Fruit fly (Drosophila melanogaster): ENCODE data around the gene CG18304.

The CG18304 gene

DNA sequence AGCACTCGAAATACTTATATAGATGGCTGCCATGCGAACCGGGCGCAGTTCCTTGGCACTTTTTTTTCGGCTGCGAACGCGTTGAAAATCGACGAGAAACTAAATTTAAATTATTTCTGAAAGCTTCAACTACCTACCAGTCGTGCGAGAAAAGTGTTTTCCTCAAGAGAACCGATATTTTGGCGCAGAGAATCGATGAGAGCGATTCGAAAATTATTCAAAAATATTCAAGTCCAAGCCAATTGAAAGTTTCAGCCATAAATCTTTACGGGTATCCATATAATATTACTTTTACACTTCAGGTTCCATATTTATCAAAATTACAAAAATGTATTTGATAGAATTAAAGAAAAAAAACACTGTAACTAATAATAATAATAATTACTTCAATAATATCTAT lies at the start of gene CG18304:
TSS of gene CG18304 (minus strand) at position 101 of the 400 bp plus-strand sequence.
- TF ChIP-seq h (optimal IDR thresholded peaks at IDR 0.05) = no peak

DNA sequence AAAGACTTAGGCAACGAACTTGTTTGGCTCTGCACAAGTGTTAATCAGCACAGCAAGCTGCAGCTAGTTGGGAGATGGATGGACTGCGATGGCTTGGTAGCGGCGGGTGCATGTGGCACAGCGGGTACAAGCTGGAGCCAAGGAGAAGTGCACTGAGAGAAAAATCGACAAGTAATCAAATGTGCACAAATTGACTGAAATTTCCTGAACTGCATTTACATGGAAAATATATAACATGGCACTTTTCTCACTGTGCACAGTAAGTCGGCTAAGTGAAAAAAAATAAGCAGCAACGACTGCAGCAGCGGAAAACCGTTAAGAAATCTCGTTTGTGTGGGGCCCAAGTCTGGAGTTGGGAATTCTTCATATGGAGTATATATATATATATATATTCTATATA lies 48.5 kb upstream of the CG18304 start:
- TF ChIP-seq Myc (optimal IDR thresholded peaks at IDR 0.05) (no peak), Sin3A (optimal IDR thresholded peaks at IDR 0.05) (no peak), psq (optimal IDR thresholded peaks at IDR 0.05) (no peak), h (optimal IDR thresholded peaks at IDR 0.05) (no peak), insv (optimal IDR thresholded peaks at IDR 0.05) (no peak), ttk (optimal IDR thresholded peaks at IDR 0.05) (no peak)

DNA sequence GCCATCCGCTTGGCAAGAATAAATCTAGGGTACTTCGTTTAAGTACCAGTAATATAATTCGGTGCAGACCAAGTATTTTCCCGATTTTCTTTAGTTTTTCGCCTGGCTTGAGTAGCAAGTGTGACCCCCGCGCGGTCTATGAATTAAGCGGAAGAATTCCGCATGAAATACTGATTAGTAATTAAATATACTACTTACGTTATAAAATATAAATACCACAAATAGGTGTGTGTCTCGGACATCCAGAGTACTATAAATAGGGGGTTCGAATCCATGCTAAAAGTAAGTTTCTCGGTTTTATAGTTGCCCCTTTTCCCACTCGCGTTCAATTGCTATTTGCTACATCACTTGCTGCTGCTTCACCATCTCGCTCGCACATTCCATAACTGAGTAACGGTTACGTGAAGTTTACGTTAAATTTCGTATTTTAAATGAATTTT lies 29.0 kb upstream of the CG18304 start, which contains the start of gene snRNP-U1-70K:
TSS of gene snRNP-U1-70K (minus strand) at position 141 of the 440 bp plus-strand sequence.
- TF ChIP-seq Myc (optimal IDR thresholded peaks at IDR 0.05) (no peak), psq (optimal IDR thresholded peaks at IDR 0.05) (no peak), h (optimal IDR thresholded peaks at IDR 0.05) (no peak), ttk (optimal IDR thresholded peaks at IDR 0.05) (no peak), insv (optimal IDR thresholded peaks at IDR 0.05) (no peak), Sin3A (optimal IDR thresholded peaks at IDR 0.05) (no peak)

DNA sequence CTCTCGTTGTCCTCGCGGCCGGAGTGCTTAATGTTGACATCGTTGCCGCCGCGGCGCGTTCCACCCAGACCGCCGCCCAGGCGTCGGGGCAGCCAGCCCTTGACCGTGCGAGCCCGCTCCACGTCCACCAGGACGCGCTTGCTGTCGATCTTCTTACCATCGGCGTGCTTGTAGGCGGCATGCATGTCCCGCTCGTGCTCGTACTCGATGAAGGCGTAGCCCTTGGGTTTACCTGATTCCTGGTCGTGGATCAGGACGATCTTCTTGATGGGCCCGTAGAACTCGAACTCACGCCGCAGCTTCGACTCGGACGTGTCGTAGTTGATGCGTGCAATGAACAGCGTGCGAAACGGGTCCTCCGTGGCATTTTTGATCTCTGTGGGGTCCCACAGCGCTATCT lies 28.2 kb upstream of the CG18304 start:
- TF ChIP-seq Myc (optimal IDR thresholded peaks at IDR 0.05) (no peak), ttk (optimal IDR thresholded peaks at IDR 0.05) (peak; percentile 93), Sin3A (optimal IDR thresholded peaks at IDR 0.05) (no peak)

DNA sequence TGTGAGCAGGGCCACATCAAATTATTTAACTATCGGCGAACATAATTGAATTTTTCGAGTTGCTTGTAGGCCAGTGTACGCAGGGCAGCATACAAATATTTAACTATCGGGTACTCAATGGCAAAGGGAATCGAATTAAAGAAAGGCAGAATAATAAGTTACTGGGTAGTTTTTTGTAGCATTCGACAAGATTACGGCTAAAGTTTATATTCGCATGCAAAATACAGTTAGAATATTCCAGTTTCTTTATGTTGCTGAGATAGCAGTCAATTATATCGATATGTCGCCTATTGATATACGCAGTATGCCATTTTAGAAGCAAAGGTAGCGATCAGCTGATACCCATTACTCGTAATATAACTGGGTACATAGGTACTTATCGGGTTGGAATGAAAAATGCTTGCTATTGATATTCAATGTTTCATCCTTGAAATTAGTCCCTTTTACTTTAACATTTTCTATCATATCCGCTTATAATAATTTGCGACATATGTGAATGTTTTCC lies 25.5 kb upstream of the CG18304 start:
- TF ChIP-seq insv (optimal IDR thresholded peaks at IDR 0.05) = no peak
- no peak for TF ChIP-seq ttk (optimal IDR thresholded peaks at IDR 0.05)
- TF ChIP-seq psq (optimal IDR thresholded peaks at IDR 0.05) = no peak
- TF ChIP-seq Myc (optimal IDR thresholded peaks at IDR 0.05) = no peak
- TF ChIP-seq Sin3A (optimal IDR thresholded peaks at IDR 0.05) = no peak
- no peak for TF ChIP-seq h (optimal IDR thresholded peaks at IDR 0.05)

DNA sequence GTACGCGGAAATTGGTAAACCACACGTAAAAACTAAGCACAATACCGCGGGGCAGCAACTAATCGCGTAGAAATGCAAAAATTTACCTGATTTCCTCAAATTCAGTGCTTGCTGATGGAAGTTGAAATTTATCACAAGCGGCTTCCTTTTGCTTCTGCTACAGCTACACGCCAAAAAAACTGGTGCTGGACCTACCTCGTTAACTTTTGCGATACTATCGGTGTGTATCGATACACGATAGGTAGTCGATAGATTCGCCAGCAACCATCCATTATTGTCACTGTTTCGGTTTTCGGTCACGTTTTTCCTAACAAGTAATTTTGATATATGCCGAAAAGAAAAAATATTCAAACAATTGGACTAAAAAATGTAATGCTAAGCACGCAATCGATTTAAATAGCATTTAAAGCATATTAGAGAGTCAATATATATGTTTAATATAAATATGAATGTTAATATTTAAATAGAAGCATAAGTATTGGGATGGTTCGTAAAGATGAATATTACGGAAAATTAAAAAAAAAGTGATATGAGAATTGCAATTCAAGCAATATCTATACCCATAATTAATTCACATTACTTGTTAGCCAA lies 24.9 kb upstream of the CG18304 start, which contains the start of gene Sumo:
TSS of gene Sumo (minus strand) at position 223 of the 591 bp plus-strand sequence.
- no peak for TF ChIP-seq Sin3A (optimal IDR thresholded peaks at IDR 0.05)
- TF ChIP-seq insv (optimal IDR thresholded peaks at IDR 0.05) = no peak
- TF ChIP-seq ttk (optimal IDR thresholded peaks at IDR 0.05) = no peak
- TF ChIP-seq psq (optimal IDR thresholded peaks at IDR 0.05) = no peak
- no peak for TF ChIP-seq Myc (optimal IDR thresholded peaks at IDR 0.05)
- no peak for TF ChIP-seq h (optimal IDR thresholded peaks at IDR 0.05)

DNA sequence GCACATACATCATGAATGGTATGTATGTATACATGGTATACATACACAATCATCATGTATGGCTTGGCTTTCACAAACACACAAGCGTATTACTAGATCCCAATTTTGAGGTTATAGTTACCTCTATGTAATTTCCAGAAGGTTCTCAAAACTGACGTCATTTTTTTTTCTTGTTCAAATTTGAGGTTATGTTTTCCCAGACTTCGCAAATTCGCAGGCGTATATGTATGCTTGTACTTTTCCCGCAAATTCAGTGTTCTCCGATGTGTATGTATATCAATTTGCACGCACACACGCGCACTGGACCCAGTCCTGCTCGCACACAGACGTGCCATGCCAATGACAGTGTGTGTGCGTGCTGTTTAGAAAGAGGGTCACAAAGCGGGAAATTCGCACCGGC lies 23.7 kb upstream of the CG18304 start:
- TF ChIP-seq h (optimal IDR thresholded peaks at IDR 0.05) (no peak), Sin3A (optimal IDR thresholded peaks at IDR 0.05) (no peak), insv (optimal IDR thresholded peaks at IDR 0.05) (no peak), psq (optimal IDR thresholded peaks at IDR 0.05) (no peak), Myc (optimal IDR thresholded peaks at IDR 0.05) (no peak), ttk (optimal IDR thresholded peaks at IDR 0.05) (no peak)

DNA sequence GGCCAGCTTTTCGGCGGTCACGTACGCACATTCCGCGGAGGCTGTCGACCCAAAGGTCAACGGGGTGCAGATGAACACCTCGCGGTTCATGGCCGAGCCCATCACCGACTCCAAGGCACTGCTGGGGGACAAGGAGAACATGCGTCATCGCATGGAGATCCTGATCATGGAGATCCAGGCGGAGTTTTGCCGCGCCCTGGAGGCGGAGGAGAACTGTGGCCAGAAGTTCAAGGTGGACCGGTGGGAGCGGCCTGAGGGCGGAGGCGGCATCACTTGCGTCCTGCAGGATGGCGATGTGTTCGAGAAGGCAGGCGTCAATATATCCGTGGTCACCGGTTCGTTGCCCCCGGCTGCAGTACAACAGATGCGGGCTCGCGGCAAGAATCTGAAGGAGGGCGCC lies 22.0 kb upstream of the CG18304 start:
- TF ChIP-seq psq (optimal IDR thresholded peaks at IDR 0.05) = no peak
- peak; percentile 17 for TF ChIP-seq ttk (optimal IDR thresholded peaks at IDR 0.05)
- TF ChIP-seq Myc (optimal IDR thresholded peaks at IDR 0.05) = no peak
- TF ChIP-seq h (optimal IDR thresholded peaks at IDR 0.05) = no peak
- TF ChIP-seq Sin3A (optimal IDR thresholded peaks at IDR 0.05) = no peak
- TF ChIP-seq insv (optimal IDR thresholded peaks at IDR 0.05) = no peak

DNA sequence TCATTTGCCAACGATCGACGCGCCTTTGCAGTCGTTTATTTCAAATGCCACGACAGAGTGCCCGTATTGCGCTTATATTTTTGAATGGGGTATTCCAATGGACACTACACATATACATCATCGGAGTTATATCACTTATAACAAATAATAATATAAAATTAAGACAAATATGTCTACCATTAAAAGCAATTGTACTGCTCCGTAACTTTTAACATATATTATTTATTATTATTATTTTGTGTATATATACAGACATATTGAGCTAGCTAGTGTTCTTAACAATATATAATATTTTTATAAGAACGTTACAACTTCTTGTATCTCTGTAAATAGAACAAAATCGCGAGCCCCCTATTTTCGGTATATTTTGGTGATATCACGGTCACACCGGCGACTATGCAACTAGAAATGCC lies 21.4 kb upstream of the CG18304 start, which contains the start of the genes sip2 and Coprox:
TSS of gene sip2 (minus strand) at position 53 of the 413 bp plus-strand sequence.
TSS of gene Coprox (plus strand) at position 400 of the 413 bp plus-strand sequence.
- no peak for TF ChIP-seq Myc (optimal IDR thresholded peaks at IDR 0.05)
- no peak for TF ChIP-seq Sin3A (optimal IDR thresholded peaks at IDR 0.05)
- TF ChIP-seq h (optimal IDR thresholded peaks at IDR 0.05) = no peak
- TF ChIP-seq psq (optimal IDR thresholded peaks at IDR 0.05) = no peak
- TF ChIP-seq insv (optimal IDR thresholded peaks at IDR 0.05) = no peak
- TF ChIP-seq ttk (optimal IDR thresholded peaks at IDR 0.05) = no peak

DNA sequence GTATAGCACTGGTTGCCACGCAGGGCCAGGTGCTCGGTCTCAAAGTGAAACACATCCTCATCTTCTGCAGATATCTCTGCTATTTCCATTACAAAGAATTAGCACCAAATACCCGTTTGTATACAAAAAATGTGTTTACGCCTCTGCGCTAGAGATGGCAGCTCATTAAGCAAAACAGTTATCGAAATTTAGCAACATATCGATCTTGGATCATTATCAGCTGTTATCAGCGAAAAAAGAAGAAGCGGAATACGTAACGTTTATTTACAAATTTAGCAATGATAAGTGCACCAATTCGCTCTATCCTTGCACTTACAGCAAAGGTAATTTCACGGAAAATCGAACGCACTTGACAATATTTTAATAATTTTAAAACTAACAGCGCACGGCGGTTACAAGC lies 17.6 kb upstream of the CG18304 start, which contains the start of the genes Atac1 and Hmgcl:
TSS of gene Atac1 (minus strand) at position 164 of the 400 bp plus-strand sequence.
TSS of gene Hmgcl (plus strand) at position 213 of the 400 bp plus-strand sequence.
- TF ChIP-seq psq (optimal IDR thresholded peaks at IDR 0.05) = no peak
- no peak for TF ChIP-seq Myc (optimal IDR thresholded peaks at IDR 0.05)
- TF ChIP-seq h (optimal IDR thresholded peaks at IDR 0.05) = no peak
- TF ChIP-seq insv (optimal IDR thresholded peaks at IDR 0.05) = no peak
- TF ChIP-seq Sin3A (optimal IDR thresholded peaks at IDR 0.05) = no peak
- TF ChIP-seq ttk (optimal IDR thresholded peaks at IDR 0.05) = no peak

DNA sequence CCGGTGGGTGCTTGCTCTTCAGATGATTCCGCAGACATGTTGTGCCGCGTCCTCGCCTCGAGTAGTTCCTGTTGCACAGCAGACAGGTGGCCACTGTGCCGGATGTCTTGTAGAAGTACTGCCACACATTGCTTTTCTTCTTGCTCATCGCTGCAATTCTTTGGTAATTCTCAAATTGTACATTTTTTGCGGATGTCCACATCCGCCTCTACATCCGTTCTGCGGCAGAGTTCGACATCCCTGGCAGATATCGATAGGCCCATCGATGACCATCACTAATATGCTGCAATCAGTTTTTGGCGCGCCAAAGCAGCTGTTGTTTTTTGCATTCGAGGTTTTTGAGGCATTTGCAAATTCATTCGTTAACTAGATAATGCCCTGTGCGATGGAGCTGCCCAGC lies 14.1 kb upstream of the CG18304 start, which contains the start of the genes CG13775 and CG3430:
TSS of gene CG13775 (minus strand) at position 226 of the 400 bp plus-strand sequence.
TSS of gene CG3430 (plus strand) at position 284 of the 400 bp plus-strand sequence.
- TF ChIP-seq insv (optimal IDR thresholded peaks at IDR 0.05) (no peak), ttk (optimal IDR thresholded peaks at IDR 0.05) (no peak), psq (optimal IDR thresholded peaks at IDR 0.05) (no peak), Sin3A (optimal IDR thresholded peaks at IDR 0.05) (no peak), h (optimal IDR thresholded peaks at IDR 0.05) (no peak), Myc (optimal IDR thresholded peaks at IDR 0.05) (no peak)

DNA sequence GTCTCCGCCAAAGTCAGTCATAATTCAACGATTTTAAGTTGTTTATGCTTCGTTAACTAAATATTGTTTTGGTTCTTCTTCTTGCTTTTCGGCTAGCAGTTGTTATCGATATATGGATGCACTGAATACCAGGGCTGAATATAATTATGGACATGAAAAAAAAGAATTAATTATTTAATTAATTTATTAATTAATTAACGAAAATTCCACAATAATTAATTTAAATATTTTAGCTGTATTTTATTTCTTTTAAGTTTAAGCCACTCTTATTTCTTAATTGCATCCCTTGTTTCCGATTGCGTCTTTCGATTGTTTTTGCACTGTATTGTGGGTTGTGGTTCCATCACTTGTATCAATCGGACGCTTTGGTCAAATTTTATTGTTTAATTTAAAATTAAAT lies 7.5 kb upstream of the CG18304 start, which contains the start of the genes Gas41 and SA1:
TSS of gene Gas41 (minus strand) at position 112 of the 400 bp plus-strand sequence.
TSS of gene SA1 (plus strand) at position 326 of the 400 bp plus-strand sequence.
- no peak for TF ChIP-seq insv (optimal IDR thresholded peaks at IDR 0.05)
- TF ChIP-seq Myc (optimal IDR thresholded peaks at IDR 0.05) = no peak
- no peak for TF ChIP-seq h (optimal IDR thresholded peaks at IDR 0.05)
- no peak for TF ChIP-seq psq (optimal IDR thresholded peaks at IDR 0.05)
- TF ChIP-seq ttk (optimal IDR thresholded peaks at IDR 0.05) = no peak
- TF ChIP-seq Sin3A (optimal IDR thresholded peaks at IDR 0.05) = no peak
